Worm (Caenorhabditis elegans): Measurements from ENCODE around the gene tag-18.
A peak's percentile ranks its signal among the peaks of the same experiment; 100 is the strongest.

The tag-18 gene

ce11 chrX:3714797-3715196 is 19.0 kb downstream of the tag-18 start, which contains the start of gene C01C4.2:
Gene C01C4.2 (plus strand): TSS chrX:3715097.
- TF ChIP-seq elt-1 (tag; optimal IDR thresholded peaks at IDR 0.05) (no peak), crh-2 (tag; optimal IDR thresholded peaks at IDR 0.05) (no peak), gmeb-1 (tag; optimal IDR thresholded peaks at IDR 0.05) (no peak), lin-39 (tag; optimal IDR thresholded peaks at IDR 0.05) (no peak), mab-5 (tag; optimal IDR thresholded peaks at IDR 0.05) (no peak), elt-3 (tag; optimal IDR thresholded peaks at IDR 0.05) (no peak), peb-1 (tag; optimal IDR thresholded peaks at IDR 0.05) (no peak), Y55F3AM.14 (GFP tag; optimal IDR thresholded peaks at IDR 0.05) (no peak), F13H6.1 (tag; optimal IDR thresholded peaks at IDR 0.05) (no peak), blmp-1 (tag; optimal IDR thresholded peaks at IDR 0.05; ENCODE audit: insufficient read depth) (no peak), unc-55 (GFP tag; optimal IDR thresholded peaks at IDR 0.05) (no peak), R02D3.7 (tag; optimal IDR thresholded peaks at IDR 0.05) (no peak), unc-62 (GFP tag; optimal IDR thresholded peaks at IDR 0.05) (no peak), zag-1 (tag; optimal IDR thresholded peaks at IDR 0.05) (no peak), ztf-11 (tag; optimal IDR thresholded peaks at IDR 0.05) (no peak), sem-4 (tag; optimal IDR thresholded peaks at IDR 0.05) (no peak), ztf-1 (GFP tag; conservative IDR thresholded peaks at IDR 0.05) (no peak), unc-39 (tag; optimal IDR thresholded peaks at IDR 0.05) (no peak), nhr-12 (tag; optimal IDR thresholded peaks at IDR 0.05) (no peak), lsy-2 (tag; optimal IDR thresholded peaks at IDR 0.05) (no peak)

- TF ChIP-seq sma-9 (GFP tag; optimal IDR thresholded peaks at IDR 0.05) = peak; percentile 55
- no peak for TF ChIP-seq sma-9 (tag; optimal IDR thresholded peaks at IDR 0.05)
- no peak for TF ChIP-seq aly-2 (tag; optimal IDR thresholded peaks at IDR 0.05)
These were observed 22.2 kb downstream of the tag-18 start for ce11 chrX:3711581-3712101.

- TF ChIP-seq ztf-4 (tag; optimal IDR thresholded peaks at IDR 0.05) (no peak), ceh-16 (tag; optimal IDR thresholded peaks at IDR 0.05) (no peak), mbf-1 (tag; optimal IDR thresholded peaks at IDR 0.05) (no peak), ceh-82 (tag; optimal IDR thresholded peaks at IDR 0.05) (no peak), blmp-1 (tag; optimal IDR thresholded peaks at IDR 0.05; ENCODE audit: insufficient read depth) (no peak), ztf-1 (GFP tag; conservative IDR thresholded peaks at IDR 0.05) (no peak), sem-4 (tag; optimal IDR thresholded peaks at IDR 0.05) (no peak), aly-2 (tag; optimal IDR thresholded peaks at IDR 0.05) (no peak), snpc-4 (tag; optimal IDR thresholded peaks at IDR 0.05) (no peak), ztf-11 (tag; optimal IDR thresholded peaks at IDR 0.05) (no peak), unc-62 (GFP tag; optimal IDR thresholded peaks at IDR 0.05) (no peak), nhr-11 (tag; optimal IDR thresholded peaks at IDR 0.05) (no peak), nhr-21 (tag; optimal IDR thresholded peaks at IDR 0.05) (no peak), alr-1 (tag; optimal IDR thresholded peaks at IDR 0.05) (no peak), nhr-10 (tag; optimal IDR thresholded peaks at IDR 0.05) (no peak), nhr-129 (tag; optimal IDR thresholded peaks at IDR 0.05) (no peak), mab-5 (tag; optimal IDR thresholded peaks at IDR 0.05) (no peak), dmd-4 (tag; optimal IDR thresholded peaks at IDR 0.05) (no peak)
These were observed 24.1 kb downstream of the tag-18 start for ce11 chrX:3709747-3710146.

- TF ChIP-seq nhr-25 (tag; optimal IDR thresholded peaks at IDR 0.05) (no peak), lsy-2 (tag; optimal IDR thresholded peaks at IDR 0.05) (no peak), alr-1 (tag; optimal IDR thresholded peaks at IDR 0.05) (no peak), ama-1 (optimal IDR thresholded peaks at IDR 0.05) (no peak), sma-9 (GFP tag; optimal IDR thresholded peaks at IDR 0.05) (no peak), sma-9 (tag; optimal IDR thresholded peaks at IDR 0.05) (no peak), sem-4 (tag; optimal IDR thresholded peaks at IDR 0.05) (no peak), elt-1 (tag; optimal IDR thresholded peaks at IDR 0.05) (no peak), mab-5 (tag; optimal IDR thresholded peaks at IDR 0.05) (no peak), fos-1 (tag; optimal IDR thresholded peaks at IDR 0.05) (no peak), ceh-82 (tag; optimal IDR thresholded peaks at IDR 0.05) (no peak), unc-62 (GFP tag; optimal IDR thresholded peaks at IDR 0.05) (no peak), nhr-21 (tag; optimal IDR thresholded peaks at IDR 0.05) (no peak), nhr-129 (tag; optimal IDR thresholded peaks at IDR 0.05) (no peak), ztf-1 (GFP tag; conservative IDR thresholded peaks at IDR 0.05) (no peak), blmp-1 (tag; optimal IDR thresholded peaks at IDR 0.05; ENCODE audit: insufficient read depth) (no peak)
These were observed 27.5 kb downstream of the tag-18 start for ce11 chrX:3706319-3706718.

All from whole organism, L2 larva.